Fruit fly (Drosophila melanogaster) whole organism, embryonic: ENCODE measurements around the gene Gss1.

ENCODE experiments used
- Bteb2 ChIP-seq: fragments of 200-800 bp; sonication (Bioruptor generic); optimal IDR thresholded peaks from 2 replicates; lab custom pipeline; 2016; ENCODE audit warnings: missing biosample characterization, missing genetic modification characterization
- CG7271 ChIP-seq: fragments of 200-800 bp; sonication (Bioruptor generic); optimal IDR thresholded peaks from 2 replicates; lab custom pipeline; 2018; ENCODE audit warnings: missing biosample characterization, mild to moderate bottlenecking, missing genetic modification characterization, moderate library complexity
- CG7745 ChIP-seq: fragments of 200-800 bp; sonication (Bioruptor generic); optimal IDR thresholded peaks from 2 replicates; lab custom pipeline; 2018; ENCODE audit warnings: missing biosample characterization, mild to moderate bottlenecking, missing genetic modification characterization, moderate library complexity
- D19B ChIP-seq: fragments of 200-800 bp; sonication (Bioruptor generic); optimal IDR thresholded peaks from 2 replicates; lab custom pipeline; 2017; ENCODE audit warnings: missing biosample characterization, mild to moderate bottlenecking, missing genetic modification characterization
- Elba2 ChIP-seq: fragments of 200-800 bp; sonication (Bioruptor generic); optimal IDR thresholded peaks from 3 replicates; lab custom pipeline; 2016; ENCODE audit warnings: missing biosample characterization, missing genetic modification characterization
- Med ChIP-seq: fragments of 200-800 bp; sonication (Bioruptor generic); peaks from one replicate; lab custom pipeline; 2016; ENCODE audit warnings: missing biosample characterization, missing genetic modification characterization, mild to moderate bottlenecking, inconsistent platforms, moderate library complexity
- lola ChIP-seq, 3 experiments: fragments of >200 bp in 2 of 3; fragments of 200-800 bp in 1 of 3; sonication (Bioruptor generic) in 1 of 3; optimal IDR thresholded peaks; 2 replicates each; lab custom pipeline; 2017 to 2019; ENCODE audit warnings: missing biosample characterization in 3 of 3, missing genetic modification characterization in 3 of 3, mild to moderate bottlenecking in 1 of 3, moderate library complexity in 1 of 3
- mam ChIP-seq: fragments of 200-800 bp; sonication (Bioruptor generic); optimal IDR thresholded peaks from 3 replicates; lab custom pipeline; 2016; ENCODE audit warnings: missing biosample characterization, missing genetic modification characterization
- nmo ChIP-seq: fragments of 200-800 bp; sonication (Bioruptor generic); optimal IDR thresholded peaks from 2 replicates; lab custom pipeline; 2018; ENCODE audit warnings: missing biosample characterization, mild to moderate bottlenecking, missing genetic modification characterization, moderate library complexity

DNA sequence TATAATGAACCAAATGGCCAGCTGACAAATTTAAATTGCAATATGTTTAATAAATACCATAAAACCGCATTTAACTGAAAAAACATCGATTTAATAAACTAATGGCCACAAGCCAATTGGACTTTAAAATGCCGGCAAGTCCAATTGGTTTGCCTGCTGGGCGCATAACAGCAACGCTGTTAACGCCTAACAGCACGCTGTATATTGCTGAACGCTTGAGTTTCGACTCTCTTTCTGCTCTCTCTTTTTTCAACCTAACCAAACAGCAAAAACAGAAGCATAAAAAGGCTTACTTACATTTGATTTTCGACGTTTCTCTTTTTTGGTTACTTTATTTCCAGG is 3.3 kb upstream of the Gss1 start:
- TF ChIP-seq lola (GFP tag; optimal IDR thresholded peaks at IDR 0.05; lab: Kevin White, UChicago) (no peak), CG7271 (tag; lab: Kevin White, UChicago) (no peak), mam (no peak), Bteb2 (no peak), CG7745 (tag; lab: Kevin White, UChicago) (no peak), D19B (GFP tag; lab: Kevin White, UChicago) (no peak), Elba2 (GFP tag; lab: Kevin White, UChicago) (peak; percentile 48), nmo (GFP tag; lab: Kevin White, UChicago) (no peak), Med (GFP tag; lab: Kevin White, UChicago) (no peak)
